Worm (Caenorhabditis elegans) whole organism, midembryonic: ENCODE measurements around the gene irld-36.

Experiments
- cog-1 ChIP-seq: sonication (generic microtip); optimal IDR thresholded peaks from 2 replicates; lab custom pipeline; 2016; ENCODE audit warnings: missing genetic modification characterization, missing compliant biosample characterization
- flt-1 ChIP-seq: fragments of 200-800 bp; sonication (Bioruptor generic); IDR thresholded peaks from 2 replicates; pipeline ENCODE4 v1.3.6; 2022; ENCODE audit warnings: missing genetic modification characterization, missing compliant biosample characterization
- klf-2 ChIP-seq: fragments of 200-800 bp; sonication (Bioruptor generic); conservative IDR thresholded peaks from 2 replicates; pipeline ENCODE4 v1.3.6; 2022; ENCODE audit warnings: missing genetic modification reagents, missing genetic modification characterization, missing compliant biosample characterization
- ref-1 ChIP-seq: fragments of 200-800 bp; sonication (Bioruptor generic); conservative IDR thresholded peaks from 2 replicates; pipeline ENCODE4 v1.3.6; 2022; ENCODE audit warnings: missing genetic modification reagents, missing genetic modification characterization, missing compliant biosample characterization
- ztf-23 ChIP-seq: fragments of 200-800 bp; sonication (Bioruptor generic); IDR thresholded peaks from 2 replicates; pipeline ENCODE4 v1.3.6; 2022; ENCODE audit warnings: missing genetic modification reagents, missing genetic modification characterization, missing compliant biosample characterization
- ztf-29 ChIP-seq: fragments of 200-800 bp; sonication (Bioruptor generic); IDR thresholded peaks from 2 replicates; pipeline ENCODE4 v1.3.6; 2022; ENCODE audit warnings: missing genetic modification reagents, missing genetic modification characterization, missing compliant biosample characterization

- TF ChIP-seq klf-2 (GFP tag; lab: Robert Waterston, UW) (no peak), ztf-29 (GFP tag; lab: Robert Waterston, UW) (no peak), ztf-23 (no peak), cog-1 (no peak), ref-1 (GFP tag; lab: Robert Waterston, UW) (no peak), flt-1 (no peak)
These were observed 40.0 kb downstream of the irld-36 start, which contains the start of gene fbxb-48 for ce11 chrII:1719153-1719552.
